Worm (Caenorhabditis elegans): Measurements from ENCODE around the gene ctns-1.

The ctns-1 gene

DNA sequence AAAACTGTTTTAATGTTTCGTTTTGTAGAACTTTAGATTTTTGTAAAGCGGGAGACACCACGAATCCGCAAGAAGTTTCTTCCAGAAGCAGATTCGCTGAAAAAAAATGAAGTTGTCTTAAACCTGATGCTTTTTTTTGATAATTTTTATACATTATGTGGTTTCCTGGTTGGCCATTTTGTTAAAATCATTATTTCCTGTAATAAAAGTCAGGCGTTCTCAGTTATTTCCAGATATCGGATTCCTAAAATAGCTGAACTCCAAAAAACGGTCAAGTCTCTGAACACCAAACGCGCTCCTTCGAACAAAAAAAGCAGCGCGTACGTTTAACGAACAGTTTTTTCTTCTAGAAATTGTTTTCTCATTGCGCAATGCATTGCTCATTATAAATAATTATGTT lies 661 bp upstream of the ctns-1 start (continued):
- TF ChIP-seq unc-98 (GFP tag; IDR thresholded peaks at IDR 0.05) (no peak), swsn-7 (tag; optimal IDR thresholded peaks at IDR 0.05) (no peak), zag-1 (tag; optimal IDR thresholded peaks at IDR 0.05) (no peak), lin-15B (tag; optimal IDR thresholded peaks at IDR 0.05) (no peak), irx-1 (tag; optimal IDR thresholded peaks at IDR 0.05) (no peak), ets-5 (GFP tag; IDR thresholded peaks at IDR 0.05) (no peak), C04F5.9 (tag; optimal IDR thresholded peaks at IDR 0.05) (no peak), ama-1 (optimal IDR thresholded peaks at IDR 0.05) (no peak), ztf-4 (tag; optimal IDR thresholded peaks at IDR 0.05) (no peak), fkh-8 (tag; optimal IDR thresholded peaks at IDR 0.05) (peak; percentile 55), nhr-12 (tag; optimal IDR thresholded peaks at IDR 0.05) (no peak), mdl-1 (tag; optimal IDR thresholded peaks at IDR 0.05) (no peak), unc-30 (tag; optimal IDR thresholded peaks at IDR 0.05) (no peak), aly-2 (tag; optimal IDR thresholded peaks at IDR 0.05) (no peak), C34B4.2 (tag; optimal IDR thresholded peaks at IDR 0.05) (no peak), hlh-4 (tag; optimal IDR thresholded peaks at IDR 0.05) (no peak), mab-9 (GFP tag; IDR thresholded peaks at IDR 0.05) (no peak), isw-1 (GFP tag; IDR thresholded peaks at IDR 0.05) (no peak; the same call in 1 of the 2 replicates), nhr-85 (tag) (peak; percentile 68), pag-3 (tag; optimal IDR thresholded peaks at IDR 0.05; ENCODE audit: borderline replicate concordance, insufficient read depth) (no peak), egl-27 (tag; optimal IDR thresholded peaks at IDR 0.05) (no peak), nhr-47 (tag; optimal IDR thresholded peaks at IDR 0.05) (peak; percentile 23), unc-62 (GFP tag; optimal IDR thresholded peaks at IDR 0.05) (no peak), nhr-11 (tag; optimal IDR thresholded peaks at IDR 0.05) (no peak), sup-37 (GFP tag; optimal IDR thresholded peaks at IDR 0.05) (no peak), blmp-1 (tag; optimal IDR thresholded peaks at IDR 0.05) (no peak), lir-3 (tag; optimal IDR thresholded peaks at IDR 0.05; ENCODE audit: poor library complexity) (peak; percentile 54), vab-15 (tag; optimal IDR thresholded peaks at IDR 0.05) (no peak), Y116A8C.19 (tag; optimal IDR thresholded peaks at IDR 0.05; ENCODE audit: borderline replicate concordance) (no peak), xbp-1 (tag; optimal IDR thresholded peaks at IDR 0.05) (peak; percentile 1), egl-13 (tag; optimal IDR thresholded peaks at IDR 0.05) (no peak)

DNA sequence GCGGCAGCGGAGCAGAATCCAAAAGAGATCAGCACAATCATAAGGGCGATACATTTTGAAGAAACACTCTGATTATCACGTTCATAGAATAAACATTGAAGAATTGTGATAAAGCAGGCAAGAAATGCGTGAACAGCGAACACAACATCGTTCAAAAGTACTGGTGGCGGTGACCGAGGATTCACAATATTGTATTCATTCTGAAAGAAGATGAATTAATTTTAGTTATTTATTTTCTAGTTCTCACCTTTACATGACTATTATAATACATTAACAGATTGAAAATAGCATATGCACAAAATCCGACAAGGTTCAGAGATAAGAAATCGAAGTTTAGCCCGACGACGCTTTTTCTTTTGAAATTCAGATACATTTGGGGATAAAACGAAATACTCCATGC lies 765 bp downstream of the ctns-1 start:
- TF ChIP-seq lin-39 (tag; optimal IDR thresholded peaks at IDR 0.05): no peak
- TF ChIP-seq elt-2 (tag; optimal IDR thresholded peaks at IDR 0.05): no peak
- TF ChIP-seq sup-37 (GFP tag; optimal IDR thresholded peaks at IDR 0.05): no peak
- TF ChIP-seq ceh-88 (GFP tag; IDR thresholded peaks at IDR 0.05): no peak
- TF ChIP-seq F16B12.6 (tag; optimal IDR thresholded peaks at IDR 0.05): no peak
- no peak for TF ChIP-seq ces-1 (GFP tag; optimal IDR thresholded peaks at IDR 0.05)
- no peak for TF ChIP-seq ceh-90 (tag; optimal IDR thresholded peaks at IDR 0.05)
- TF ChIP-seq zag-1 (tag; optimal IDR thresholded peaks at IDR 0.05): no peak
- no peak for TF ChIP-seq fkh-10 (GFP tag; optimal IDR thresholded peaks at IDR 0.05)
- TF ChIP-seq C04F5.9 (tag; optimal IDR thresholded peaks at IDR 0.05): no peak
- TF ChIP-seq ama-1 (optimal IDR thresholded peaks at IDR 0.05): no peak
- TF ChIP-seq nhr-12 (tag; optimal IDR thresholded peaks at IDR 0.05): no peak
- TF ChIP-seq nhr-71 (tag; optimal IDR thresholded peaks at IDR 0.05): no peak
- TF ChIP-seq xbp-1 (tag; optimal IDR thresholded peaks at IDR 0.05): no peak
- TF ChIP-seq nhr-20 (tag; optimal IDR thresholded peaks at IDR 0.05): no peak
- TF ChIP-seq pax-3 (tag; optimal IDR thresholded peaks at IDR 0.05): no peak

DNA sequence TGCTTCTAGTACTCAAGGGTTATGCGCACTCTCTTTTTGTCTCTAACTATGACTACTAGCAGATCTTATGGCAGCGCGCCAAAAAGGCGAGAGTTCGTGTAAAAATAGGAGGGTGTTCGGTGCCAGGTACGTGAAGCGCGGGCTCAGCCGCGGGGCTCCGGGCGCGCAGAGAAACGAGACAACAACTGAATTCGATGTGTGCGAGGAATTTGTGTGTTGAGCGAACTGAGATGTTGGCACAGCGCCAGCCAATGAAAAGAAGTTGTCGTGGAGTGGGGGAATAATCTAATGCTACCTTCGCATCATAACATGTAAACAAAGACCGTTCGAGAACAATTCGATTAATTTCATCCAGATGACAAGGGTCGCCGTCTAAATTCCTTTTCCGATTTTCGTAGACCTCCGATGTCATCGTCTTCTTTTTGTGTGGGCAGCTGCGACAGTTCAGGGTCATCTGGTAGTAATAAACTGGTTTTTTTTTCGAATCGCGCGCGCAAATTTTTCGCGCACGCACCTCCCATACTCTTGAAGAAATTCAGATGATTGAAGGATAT lies 5.2 kb downstream of the ctns-1 start:
- TF ChIP-seq skn-1 (tag; optimal IDR thresholded peaks at IDR 0.05): peak; percentile 2
- TF ChIP-seq efl-1 (optimal IDR thresholded peaks at IDR 0.05): peak; percentile 19 to 20
- peak in 1 of 2 experiments; percentile 61 for TF ChIP-seq efl-1 (GFP tag; optimal IDR thresholded peaks at IDR 0.05 in 1 of 2)
- TF ChIP-seq zip-4 (GFP tag; optimal IDR thresholded peaks at IDR 0.05): no peak
- no peak for TF ChIP-seq tlp-1 (tag; optimal IDR thresholded peaks at IDR 0.05)
- TF ChIP-seq nhr-11 (tag; optimal IDR thresholded peaks at IDR 0.05): no peak
- TF ChIP-seq grh-1 (GFP tag; IDR thresholded peaks at IDR 0.05): peak; percentile 96
- peak; percentile 68 for TF ChIP-seq nhr-77 (tag; optimal IDR thresholded peaks at IDR 0.05)
- TF ChIP-seq irx-1 (tag; optimal IDR thresholded peaks at IDR 0.05): no peak
- peak; percentile 66 for TF ChIP-seq jun-1 (tag; optimal IDR thresholded peaks at IDR 0.05)
- TF ChIP-seq C16A3.4 (tag; optimal IDR thresholded peaks at IDR 0.05): no peak
- no peak for TF ChIP-seq unc-30 (tag; optimal IDR thresholded peaks at IDR 0.05)
- TF ChIP-seq mef-2 (tag; optimal IDR thresholded peaks at IDR 0.05): peak; percentile 2
- TF ChIP-seq ceh-63 (GFP tag; optimal IDR thresholded peaks at IDR 0.05): no peak
- peak; percentile 24 for TF ChIP-seq ceh-8 (GFP tag; optimal IDR thresholded peaks at IDR 0.05)
- TF ChIP-seq fkh-10 (GFP tag; optimal IDR thresholded peaks at IDR 0.05): no peak
